Fruit fly (Drosophila melanogaster) S2 (cell line): ENCODE results near the gene Uch.

Experiments used
- CG8478 ChIP-seq: fragments of >200 bp; optimal IDR thresholded peaks from 2 replicates; lab custom pipeline; 2018
- CTCF ChIP-seq, 2 experiments: fragments of >200 bp; optimal IDR thresholded peaks; 2 replicates each; lab custom pipeline; 2018

DNA sequence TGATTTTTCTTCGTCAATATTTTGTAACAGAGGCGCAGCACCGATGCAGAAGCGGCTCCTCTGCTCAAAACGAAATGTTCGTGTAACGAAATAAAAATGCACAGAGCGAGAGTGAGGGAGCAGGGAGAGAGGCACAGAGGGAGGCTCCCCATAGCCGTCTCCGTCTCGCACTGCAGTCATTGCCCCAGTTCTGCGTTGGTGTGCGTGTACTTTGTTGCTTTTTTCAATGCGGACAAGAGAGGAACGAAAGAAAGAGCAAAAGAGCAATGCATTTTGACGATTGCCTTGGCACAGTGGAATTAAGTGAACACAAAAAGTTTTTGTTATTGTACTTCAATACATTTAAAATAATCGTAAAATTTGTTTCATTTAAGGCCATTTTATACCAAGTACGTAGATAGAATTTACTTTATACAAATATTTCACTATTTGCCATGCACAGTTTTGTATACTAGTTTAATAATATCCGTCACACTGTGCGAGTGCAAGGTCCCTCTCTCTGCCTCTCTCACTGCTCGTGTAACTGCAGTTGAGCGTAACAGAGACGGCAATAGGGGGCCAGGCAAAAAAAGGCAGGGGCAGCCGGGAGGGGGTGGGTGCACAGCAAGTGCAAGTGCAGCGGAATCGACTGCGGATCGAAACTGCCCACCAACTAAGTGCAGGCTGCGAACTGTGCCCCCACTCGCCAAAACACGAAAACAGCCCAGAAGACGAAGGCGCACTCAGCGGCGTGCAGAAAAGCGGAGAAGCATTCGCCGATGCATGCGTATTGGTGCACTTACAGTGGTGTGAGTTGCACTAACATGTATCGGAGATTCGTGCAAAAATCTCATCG is 11.8 kb downstream of the Uch start:
- TF ChIP-seq CG8478 (lab: Kevin White, UChicago) (no peak), CTCF (optimal IDR thresholded peaks at IDR 0.05; lab: Kevin White, UChicago) (no peak)
